Worm (Caenorhabditis elegans): Measurements from ENCODE around the gene Y77E11A.12.

- TF ChIP-seq ceh-83 (GFP tag; optimal IDR thresholded peaks at IDR 0.05) (no peak), nhr-2 (tag; optimal IDR thresholded peaks at IDR 0.05) (no peak), nhr-237 (tag; optimal IDR thresholded peaks at IDR 0.05) (no peak), zip-8 (tag; optimal IDR thresholded peaks at IDR 0.05) (no peak), elt-1 (tag; optimal IDR thresholded peaks at IDR 0.05; ENCODE audit: borderline replicate concordance, insufficient read depth) (no peak), bed-3 (GFP tag; optimal IDR thresholded peaks at IDR 0.05) (no peak), pha-4 (tag; optimal IDR thresholded peaks at IDR 0.05) (no peak), snpc-4 (tag; optimal IDR thresholded peaks at IDR 0.05) (no peak), unc-120 (tag; optimal IDR thresholded peaks at IDR 0.05; ENCODE audit: poor library complexity, severe bottlenecking) (no peak), nhr-76 (tag; optimal IDR thresholded peaks at IDR 0.05) (no peak), sptf-1 (tag; optimal IDR thresholded peaks at IDR 0.05) (no peak), blmp-1 (tag; optimal IDR thresholded peaks at IDR 0.05) (no peak), cnd-1 (tag; optimal IDR thresholded peaks at IDR 0.05) (no peak), tbx-8 (GFP tag; optimal IDR thresholded peaks at IDR 0.05) (no peak)
These were observed 15.0 kb downstream of the Y77E11A.12 start for ce11 chrIV:1459826-1460489.
